Fruit fly (Drosophila melanogaster) S2 (cell line): ENCODE measurements around the gene Gcna.

Source experiments
- CG8478 ChIP-seq: fragments of >200 bp; optimal IDR thresholded peaks from 2 replicates; lab custom pipeline; 2018
- CTCF ChIP-seq, 2 experiments: fragments of >200 bp; optimal IDR thresholded peaks; 2 replicates each; lab custom pipeline; 2018

- TF ChIP-seq CTCF (optimal IDR thresholded peaks at IDR 0.05; lab: Kevin White, UChicago): no peak
- no peak for TF ChIP-seq CG8478 (lab: Kevin White, UChicago)
Observed at dm6 chrX:1842875-1843274, 22.8 kb downstream of the Gcna start.
